Fruit fly (Drosophila melanogaster): ENCODE measurements around the gene D19A.

Gene D19A

dm6 chr3L:6220187-6220586 is 31.3 kb upstream of the D19A start, which contains the start of gene CG33946 (continued):
- peak; percentile 34; the same call in 1 of the 2 replicates for TF ChIP-seq CG9215 (GFP tag; IDR thresholded peaks at IDR 0.05)
- TF ChIP-seq CG4404 (GFP tag; IDR thresholded peaks at IDR 0.05): peak; percentile 54
- peak; percentile 12 for TF ChIP-seq Xbp1 (GFP tag; optimal IDR thresholded peaks at IDR 0.05)
- TF ChIP-seq CG1603 (tag; optimal IDR thresholded peaks at IDR 0.05): peak; percentile 27
- peak; percentile 24; the same call in 1 of the 4 replicates for TF ChIP-seq Gug (GFP tag; IDR thresholded peaks at IDR 0.05)
- no peak for TF ChIP-seq GATAe (GFP tag; conservative IDR thresholded peaks at IDR 0.05)
- peak; percentile 4 for TF ChIP-seq HLH54F (GFP tag; optimal IDR thresholded peaks at IDR 0.05)
- no peak for TF ChIP-seq CG12236 (GFP tag; optimal IDR thresholded peaks at IDR 0.05)
- no peak for TF ChIP-seq Fer2 (tag; optimal IDR thresholded peaks at IDR 0.05)
- TF ChIP-seq chif (GFP tag; optimal IDR thresholded peaks at IDR 0.05): peak; percentile 20 to 50
- peak; percentile 28 for TF ChIP-seq trh (GFP tag; optimal IDR thresholded peaks at IDR 0.05)
- peak; percentile 61 for TF ChIP-seq stc (GFP tag; IDR thresholded peaks at IDR 0.05)
- 0 out of 2 replicates have a peak, but pooled peaks have one; percentile 17 for TF ChIP-seq CG9932 (GFP tag; IDR thresholded peaks at IDR 0.05)
- TF ChIP-seq zfh1 (GFP tag; IDR thresholded peaks at IDR 0.05): peak; percentile 64; the same call in 2 of the 3 replicates
- 0 out of 3 replicates have a peak, but pooled peaks have one; percentile 22 for TF ChIP-seq CG17361 (GFP tag; IDR thresholded peaks at IDR 0.05)
- TF ChIP-seq E2f1 (GFP tag; IDR thresholded peaks at IDR 0.05): 0 out of 2 replicates have a peak, but pooled peaks have one; percentile 25
- peak; percentile 53; the same call in 1 of the 2 replicates for TF ChIP-seq Xrp1 (GFP tag; IDR thresholded peaks at IDR 0.05)
- peak; percentile 25 for TF ChIP-seq CG1602 (GFP tag; optimal IDR thresholded peaks at IDR 0.05)
- no peak for TF ChIP-seq CG17829 (tag; optimal IDR thresholded peaks at IDR 0.05)
- TF ChIP-seq CG32532 (GFP tag; IDR thresholded peaks at IDR 0.05): 0 out of 2 replicates have a peak, but pooled peaks have one; percentile 19
- peak; percentile 43 for TF ChIP-seq CG9609 (GFP tag; optimal IDR thresholded peaks at IDR 0.05)
- peak; percentile 37; the same call in 1 of the 2 replicates for TF ChIP-seq CG17328 (GFP tag; IDR thresholded peaks at IDR 0.05)
- no peak for TF ChIP-seq CG6254 (GFP tag; optimal IDR thresholded peaks at IDR 0.05)
- 0 out of 2 replicates have a peak, but pooled peaks have one; percentile 8 for TF ChIP-seq Awh (GFP tag; IDR thresholded peaks at IDR 0.05)
- TF ChIP-seq Ets65A (GFP tag): peak; percentile 39
- peak; percentile 42; the same call in 1 of the 2 replicates for TF ChIP-seq ara (GFP tag; IDR thresholded peaks at IDR 0.05)
- TF ChIP-seq Atf-2 (GFP tag; optimal IDR thresholded peaks at IDR 0.05): peak; percentile 30
- TF ChIP-seq ems (GFP tag; optimal IDR thresholded peaks at IDR 0.05): peak; percentile 47
- TF ChIP-seq HLH3B (GFP tag; IDR thresholded peaks at IDR 0.05): 0 out of 2 replicates have a peak, but pooled peaks have one; percentile 42
- no peak for TF ChIP-seq CG9797 (GFP tag; optimal IDR thresholded peaks at IDR 0.05)
- no peak for TF ChIP-seq Lhr (GFP tag; optimal IDR thresholded peaks at IDR 0.05)
- peak; percentile 59; the same call in 1 of the 2 replicates for TF ChIP-seq CG6689 (GFP tag; IDR thresholded peaks at IDR 0.05)
- TF ChIP-seq Rfx (GFP tag; IDR thresholded peaks at IDR 0.05): peak; percentile 30; the same call in 1 of the 2 replicates
- peak; percentile 45; the same call in 2 of the 3 replicates for TF ChIP-seq ken (GFP tag; IDR thresholded peaks at IDR 0.05)
- TF ChIP-seq seq (GFP tag; IDR thresholded peaks at IDR 0.05): 0 out of 2 replicates have a peak, but pooled peaks have one; percentile 10
- TF ChIP-seq kah (GFP tag; optimal IDR thresholded peaks at IDR 0.05): no peak
- peak; percentile 23 for TF ChIP-seq az2 (GFP tag; optimal IDR thresholded peaks at IDR 0.05)
- no peak for TF ChIP-seq cad (GFP tag; optimal IDR thresholded peaks at IDR 0.05)
- peak in 1 of 3 experiments; percentile 13 for TF ChIP-seq lola (GFP tag; optimal IDR thresholded peaks at IDR 0.05)
- TF ChIP-seq gem (tag; optimal IDR thresholded peaks at IDR 0.05): peak; percentile 18
- TF ChIP-seq Med (GFP tag): peak; percentile 82
- TF ChIP-seq CG8089 (GFP tag; optimal IDR thresholded peaks at IDR 0.05): peak; percentile 0
- TF ChIP-seq Antp (GFP tag; optimal IDR thresholded peaks at IDR 0.05): peak; percentile 8
- 0 out of 2 replicates have a peak, but pooled peaks have one; percentile 8 for TF ChIP-seq peb (GFP tag; IDR thresholded peaks at IDR 0.05)
- TF ChIP-seq gcm (GFP tag; optimal IDR thresholded peaks at IDR 0.05): no peak
- TF ChIP-seq chm (GFP tag; IDR thresholded peaks at IDR 0.05): 0 out of 2 replicates have a peak, but pooled peaks have one; percentile 23
- peak; percentile 29 for TF ChIP-seq CG16815 (GFP tag; optimal IDR thresholded peaks at IDR 0.05)
- TF ChIP-seq Optix (GFP tag; IDR thresholded peaks at IDR 0.05): peak; percentile 57; the same call in 1 of the 3 replicates
- peak; percentile 12 for TF ChIP-seq Blimp-1 (GFP tag; optimal IDR thresholded peaks at IDR 0.05)
- peak; percentile 36; the same call in 1 of the 2 replicates for TF ChIP-seq H2.0 (GFP tag; IDR thresholded peaks at IDR 0.05)
- TF ChIP-seq CG11560 (tag; IDR thresholded peaks at IDR 0.05): no peak
